Worm (Caenorhabditis elegans) whole organism, mixed stage, embryonic: ENCODE data around the gene W05H9.2.

Source experiments
- M03D4.4 ChIP-seq: sonication (generic microtip); optimal IDR thresholded peaks from 2 replicates; lab custom pipeline; 2017; ENCODE audit warnings: mild to moderate bottlenecking, missing genetic modification characterization, missing compliant biosample characterization
- bed-3 ChIP-seq: fragments of 200-800 bp; sonication (Bioruptor generic); optimal IDR thresholded peaks from 3 replicates; lab custom pipeline; 2018; ENCODE audit warnings: mild to moderate bottlenecking, missing genetic modification characterization, moderate library complexity, missing compliant biosample characterization
- blmp-1 ChIP-seq: fragments of 150-350 bp; optimal IDR thresholded peaks from 2 replicates; lab custom pipeline; 2014; ENCODE audit warnings: missing biosample characterization, missing genetic modification characterization
- ceh-43 ChIP-seq: fragments of 200-800 bp; sonication (Bioruptor generic); optimal IDR thresholded peaks from 2 replicates; lab custom pipeline; 2018; ENCODE audit warnings: mild to moderate bottlenecking, missing genetic modification characterization, moderate library complexity, missing compliant biosample characterization
- ces-1 ChIP-seq: fragments of 150-350 bp; optimal IDR thresholded peaks from 2 replicates; lab custom pipeline; 2014; ENCODE audit warnings: missing biosample characterization, missing genetic modification reagents, missing genetic modification characterization
- cnd-1 ChIP-seq: fragments of 200-800 bp; sonication (Bioruptor generic); optimal IDR thresholded peaks from 2 replicates; lab custom pipeline; 2018; ENCODE audit warnings: mild to moderate bottlenecking, missing genetic modification characterization, missing compliant biosample characterization
- drap-1 ChIP-seq: fragments of 200-800 bp; sonication (Bioruptor generic); optimal IDR thresholded peaks from 3 replicates; lab custom pipeline; 2018; ENCODE audit warnings: mild to moderate bottlenecking, missing genetic modification characterization, missing compliant biosample characterization
- elt-1 ChIP-seq: sonication (generic microtip); optimal IDR thresholded peaks from 2 replicates; lab custom pipeline; 2017; ENCODE audit warnings: missing genetic modification characterization, mild to moderate bottlenecking, missing compliant biosample characterization, antibody characterized with exemption, moderate library complexity, borderline replicate concordance; ENCODE audit not compliant: insufficient read depth
- elt-3 ChIP-seq: fragments of 150-350 bp; optimal IDR thresholded peaks from 2 replicates; lab custom pipeline; 2014; ENCODE audit warnings: missing biosample characterization, missing genetic modification characterization
- flh-1 ChIP-seq: fragments of 200-800 bp; sonication (Bioruptor generic); optimal IDR thresholded peaks from 2 replicates; lab custom pipeline; 2018; ENCODE audit warnings: mild to moderate bottlenecking, missing genetic modification characterization, moderate library complexity, missing compliant biosample characterization
- ham-2 ChIP-seq: fragments of 200-800 bp; sonication (Bioruptor generic); optimal IDR thresholded peaks from 2 replicates; lab custom pipeline; 2018; ENCODE audit warnings: mild to moderate bottlenecking, missing genetic modification characterization, missing compliant biosample characterization
- hlh-1 ChIP-seq: fragments of 150-350 bp; optimal IDR thresholded peaks from 2 replicates; lab custom pipeline; 2014; ENCODE audit warnings: missing biosample characterization, missing genetic modification reagents, missing genetic modification characterization
- lin-13 ChIP-seq: fragments of 150-350 bp; optimal IDR thresholded peaks from 2 replicates; lab custom pipeline; 2014; ENCODE audit warnings: missing biosample characterization, missing genetic modification characterization
- lin-32 ChIP-seq: fragments of 200-800 bp; sonication (Bioruptor generic); optimal IDR thresholded peaks from 2 replicates; lab custom pipeline; 2018; ENCODE audit warnings: mild to moderate bottlenecking, missing genetic modification characterization, missing compliant biosample characterization
- lsy-2 ChIP-seq: fragments of 150-350 bp; optimal IDR thresholded peaks from 2 replicates; lab custom pipeline; 2014; ENCODE audit warnings: missing biosample characterization, missing genetic modification characterization
- mab-5 ChIP-seq: fragments of 150-350 bp; optimal IDR thresholded peaks from 2 replicates; lab custom pipeline; 2014; ENCODE audit warnings: missing biosample characterization, missing genetic modification characterization
- mep-1 ChIP-seq: fragments of 150-350 bp; optimal IDR thresholded peaks from 2 replicates; lab custom pipeline; 2017; ENCODE audit warnings: missing biosample characterization, missing genetic modification reagents, missing genetic modification characterization, inconsistent platforms
- mls-2 ChIP-seq: sonication (generic microtip); optimal IDR thresholded peaks from 2 replicates; lab custom pipeline; 2016; ENCODE audit warnings: mild to moderate bottlenecking, missing genetic modification characterization, moderate library complexity, missing compliant biosample characterization
- nhr-12 ChIP-seq: fragments of 150-350 bp; optimal IDR thresholded peaks from 2 replicates; lab custom pipeline; 2014; ENCODE audit warnings: missing biosample characterization, missing genetic modification characterization
- nhr-2 ChIP-seq: fragments of 150-350 bp; optimal IDR thresholded peaks from 2 replicates; lab custom pipeline; 2014; ENCODE audit warnings: missing biosample characterization, missing genetic modification characterization
- nhr-237 ChIP-seq: fragments of 150-350 bp; optimal IDR thresholded peaks from 2 replicates; lab custom pipeline; 2014; ENCODE audit warnings: missing biosample characterization, missing genetic modification characterization
- nhr-28 ChIP-seq: fragments of 150-350 bp; optimal IDR thresholded peaks from 2 replicates; lab custom pipeline; 2014; ENCODE audit warnings: missing biosample characterization, missing genetic modification characterization
- pha-4 ChIP-seq: fragments of 150-350 bp; optimal IDR thresholded peaks from 2 replicates; lab custom pipeline; 2018; ENCODE audit warnings: missing biosample characterization, missing genetic modification reagents, missing genetic modification characterization
- sem-2 ChIP-seq: fragments of 200-800 bp; sonication (Bioruptor generic); optimal IDR thresholded peaks from 2 replicates; lab custom pipeline; 2018; ENCODE audit warnings: mild to moderate bottlenecking, missing genetic modification characterization, missing compliant biosample characterization
- snpc-4 ChIP-seq: fragments of 150-350 bp; optimal IDR thresholded peaks from 2 replicates; lab custom pipeline; 2014; ENCODE audit warnings: missing biosample characterization, missing genetic modification characterization
- sptf-1 ChIP-seq: sonication (generic microtip); optimal IDR thresholded peaks from 2 replicates; lab custom pipeline; 2017; ENCODE audit warnings: mild to moderate bottlenecking, missing genetic modification characterization, moderate library complexity, missing compliant biosample characterization
- tbx-8 ChIP-seq: fragments of 200-800 bp; sonication (Bioruptor generic); optimal IDR thresholded peaks from 2 replicates; lab custom pipeline; 2018; ENCODE audit warnings: mild to moderate bottlenecking, missing genetic modification characterization, moderate library complexity, missing compliant biosample characterization
- unc-120 ChIP-seq: sonication (generic microtip); optimal IDR thresholded peaks from 2 replicates; lab custom pipeline; 2017; ENCODE audit warnings: missing genetic modification characterization, missing compliant biosample characterization; ENCODE audit not compliant: poor library complexity, severe bottlenecking
- unc-39 ChIP-seq: fragments of 150-350 bp; optimal IDR thresholded peaks from 2 replicates; lab custom pipeline; 2014; ENCODE audit warnings: missing biosample characterization, missing genetic modification characterization
- unc-62 ChIP-seq: fragments of 150-350 bp; optimal IDR thresholded peaks from 2 replicates; lab custom pipeline; 2014; ENCODE audit warnings: missing biosample characterization, missing genetic modification reagents, missing genetic modification characterization
- zip-8 ChIP-seq: fragments of 150-350 bp; optimal IDR thresholded peaks from 2 replicates; lab custom pipeline; 2014; ENCODE audit warnings: missing biosample characterization, missing genetic modification characterization
- ztf-11 ChIP-seq: fragments of 150-350 bp; optimal IDR thresholded peaks from 2 replicates; lab custom pipeline; 2014; ENCODE audit warnings: missing biosample characterization, missing genetic modification characterization

W05H9.2 gene

ce11 chrX:6245499-6245898, 21.3 kb upstream of the W05H9.2 start:
- no peak for TF ChIP-seq flh-1 (GFP tag; lab: Kevin White, UChicago)
- no peak for TF ChIP-seq nhr-237 (tag; lab: Kevin White, UChicago)
- TF ChIP-seq sptf-1 (tag; lab: Kevin White, UChicago) = no peak
- TF ChIP-seq mep-1 = no peak
- TF ChIP-seq drap-1 = no peak
- TF ChIP-seq pha-4 (tag; lab: Kevin White, UChicago) = no peak
- no peak for TF ChIP-seq tbx-8 (GFP tag; lab: Kevin White, UChicago)
- TF ChIP-seq ces-1 (GFP tag; lab: Kevin White, UChicago) = no peak
- TF ChIP-seq snpc-4 = no peak
- TF ChIP-seq mab-5 = no peak
- TF ChIP-seq cnd-1 (tag; lab: Kevin White, UChicago) = no peak
- no peak for TF ChIP-seq lsy-2
- no peak for TF ChIP-seq ztf-11 (tag; lab: Kevin White, UChicago)
- no peak for TF ChIP-seq blmp-1
- no peak for TF ChIP-seq M03D4.4 (tag; lab: Kevin White, UChicago)
- no peak for TF ChIP-seq nhr-2

- TF ChIP-seq M03D4.4 (tag; lab: Kevin White, UChicago) (no peak), elt-1 (tag; lab: Kevin White, UChicago) (no peak), unc-39 (tag; lab: Kevin White, UChicago) (no peak), hlh-1 (tag; lab: Kevin White, UChicago) (no peak), cnd-1 (tag; lab: Kevin White, UChicago) (no peak), sem-2 (GFP tag; lab: Kevin White, UChicago) (no peak), nhr-28 (tag; lab: Kevin White, UChicago) (no peak), ham-2 (no peak), pha-4 (tag; lab: Kevin White, UChicago) (no peak), lin-32 (GFP tag; lab: Kevin White, UChicago) (no peak), sptf-1 (tag; lab: Kevin White, UChicago) (no peak), zip-8 (tag; lab: Kevin White, UChicago) (no peak), ceh-43 (GFP tag; lab: Kevin White, UChicago) (no peak), lsy-2 (no peak)
- TF ChIP-seq, all 35 proteins: peak for 0
Observed at ce11 chrX:6247013-6247412, 19.8 kb upstream of the W05H9.2 start.

- TF ChIP-seq tbx-8 (GFP tag; lab: Kevin White, UChicago) (no peak), ces-1 (GFP tag; lab: Kevin White, UChicago) (peak; percentile 57)
Observed at ce11 chrX:6247869-6248268, 19.0 kb upstream of the W05H9.2 start.

ce11 chrX:6248778-6249658, 17.8 kb upstream of the W05H9.2 start:
- TF ChIP-seq tbx-8 (GFP tag; lab: Kevin White, UChicago) (no peak), ceh-43 (GFP tag; lab: Kevin White, UChicago) (no peak), blmp-1 (no peak), nhr-28 (tag; lab: Kevin White, UChicago) (no peak), mep-1 (no peak), mls-2 (tag; lab: Kevin White, UChicago) (no peak), ztf-11 (tag; lab: Kevin White, UChicago) (no peak), lin-13 (tag; lab: Kevin White, UChicago) (no peak), elt-1 (tag; lab: Kevin White, UChicago) (no peak), unc-62 (GFP tag; lab: Kevin White, UChicago) (no peak), nhr-12 (tag; lab: Kevin White, UChicago) (no peak), nhr-237 (tag; lab: Kevin White, UChicago) (no peak), bed-3 (GFP tag; lab: Kevin White, UChicago) (no peak), hlh-1 (tag; lab: Kevin White, UChicago) (no peak), lsy-2 (no peak)

- no peak for TF ChIP-seq lin-13 (tag; lab: Kevin White, UChicago)
- peak; percentile 48 for TF ChIP-seq unc-120 (tag; lab: Kevin White, UChicago)
- peak; percentile 19 for TF ChIP-seq elt-3 (tag; lab: Kevin White, UChicago)
- TF ChIP-seq, all 35 proteins: peak for 2
Observed at ce11 chrX:6250272-6250752, 16.5 kb upstream of the W05H9.2 start.
